6 worm cellular contexts compared by ENCODE assay signal in the genomic region with DNA sequence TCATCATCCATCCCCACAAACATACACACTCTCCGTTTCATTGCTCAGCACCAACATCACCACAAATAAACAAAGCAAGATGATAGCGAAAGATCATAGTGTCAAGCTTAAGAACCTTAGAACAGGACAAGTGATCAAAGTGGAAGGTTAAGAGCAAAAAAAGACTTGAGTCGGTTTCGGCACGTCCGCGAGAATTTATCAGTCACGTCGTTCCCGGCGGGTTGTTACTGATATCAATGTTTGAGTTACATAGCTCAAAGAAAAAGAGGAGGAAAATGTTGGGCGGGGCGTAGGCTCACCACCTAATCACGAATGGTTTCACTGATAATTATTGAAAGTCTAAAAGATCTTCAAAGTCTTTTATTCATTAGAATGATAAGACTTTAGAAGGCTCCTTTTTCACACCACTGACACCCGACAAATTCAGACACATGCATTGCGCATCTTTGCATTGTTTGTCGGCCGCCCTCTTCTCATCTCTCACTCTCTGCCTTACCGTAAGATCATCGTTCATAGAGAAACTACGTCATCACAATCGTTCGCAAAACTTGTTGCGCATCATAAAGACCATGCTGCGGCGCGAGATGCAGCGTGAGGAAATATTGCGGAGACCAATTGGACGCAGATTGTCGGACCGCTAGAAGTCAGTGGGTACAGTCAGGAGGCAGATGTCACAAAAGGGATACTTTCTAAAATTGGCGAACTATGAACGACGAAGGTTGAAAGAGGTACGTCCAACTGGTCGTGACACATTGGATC.
TF ChIP-seq lines count a peak whose summit lies in the region.

No protein-coding gene starts in this region.

TF ChIP-seq in whole organism, L1 larva, 84 proteins besides CTCF, POLR2A, EP300 and RAD21 (continued from another document and continues in another):
- TF ChIP-seq unc-62 (GFP tag; optimal IDR thresholded peaks at IDR 0.05; lab: Kevin White, UChicago), result no peak
- TF ChIP-seq nhr-76 (tag; optimal IDR thresholded peaks at IDR 0.05; lab: Kevin White, UChicago), result no peak
- peak; percentile 21 for TF ChIP-seq nhr-11 (tag; optimal IDR thresholded peaks at IDR 0.05; lab: Kevin White, UChicago)
- no peak for TF ChIP-seq sup-37 (GFP tag; optimal IDR thresholded peaks at IDR 0.05; lab: Kevin White, UChicago)
- TF ChIP-seq nhr-71 (tag; optimal IDR thresholded peaks at IDR 0.05; lab: Kevin White, UChicago), result peak; percentile 94
- no peak for TF ChIP-seq aly-2 (tag; optimal IDR thresholded peaks at IDR 0.05; lab: Kevin White, UChicago)
- TF ChIP-seq lin-35 (GFP tag; optimal IDR thresholded peaks at IDR 0.05; lab: Kevin White, UChicago), result peak in 1 of 2 experiments; percentile 79
- no peak for TF ChIP-seq pax-3 (tag; optimal IDR thresholded peaks at IDR 0.05; lab: Kevin White, UChicago)
- peak; percentile 96 for TF ChIP-seq lin-14 (GFP tag; optimal IDR thresholded peaks at IDR 0.05; lab: Kevin White, UChicago)
- peak; percentile 33 to 41 for TF ChIP-seq efl-1 (optimal IDR thresholded peaks at IDR 0.05; lab: Kevin White, UChicago)
- peak in 1 of 2 experiments; percentile 58 for TF ChIP-seq efl-1 (GFP tag; optimal IDR thresholded peaks at IDR 0.05 in 1 of 2; lab: Kevin White, UChicago)
- TF ChIP-seq unc-130 (tag; optimal IDR thresholded peaks at IDR 0.05; lab: Kevin White, UChicago), result peak; percentile 49
- TF ChIP-seq fkh-10 (GFP tag; optimal IDR thresholded peaks at IDR 0.05; lab: Kevin White, UChicago), result no peak
- TF ChIP-seq dpl-1 (GFP tag; optimal IDR thresholded peaks at IDR 0.05; lab: Kevin White, UChicago), result peak in 2 of 3 experiments; percentile 7 to 35
- TF ChIP-seq dsc-1 (tag; optimal IDR thresholded peaks at IDR 0.05; lab: Kevin White, UChicago), result no peak
- peak; percentile 89 for TF ChIP-seq tbx-2 (tag; optimal IDR thresholded peaks at IDR 0.05; lab: Kevin White, UChicago)
- peak; percentile 20 for TF ChIP-seq skn-1 (tag; optimal IDR thresholded peaks at IDR 0.05; lab: Kevin White, UChicago)
- TF ChIP-seq elt-2 (tag; optimal IDR thresholded peaks at IDR 0.05; lab: Kevin White, UChicago), result peak; percentile 26
- TF ChIP-seq lin-13 (GFP tag; optimal IDR thresholded peaks at IDR 0.05; lab: Kevin White, UChicago), result peak; percentile 58
- no peak for TF ChIP-seq ama-1 (optimal IDR thresholded peaks at IDR 0.05; lab: Kevin White, UChicago)

TF ChIP-seq in whole organism, L2 larva, 48 proteins besides CTCF, POLR2A, EP300 and RAD21 (continued from another document and continues in another):
- TF ChIP-seq mab-5 (tag; optimal IDR thresholded peaks at IDR 0.05; lab: Kevin White, UChicago), result no peak
- no peak for TF ChIP-seq R02D3.7 (tag; optimal IDR thresholded peaks at IDR 0.05; lab: Kevin White, UChicago)
- no peak for TF ChIP-seq elt-1 (tag; optimal IDR thresholded peaks at IDR 0.05; lab: Kevin White, UChicago)
- TF ChIP-seq ztf-11 (tag; optimal IDR thresholded peaks at IDR 0.05; lab: Kevin White, UChicago), result no peak
- TF ChIP-seq ceh-16 (tag; optimal IDR thresholded peaks at IDR 0.05; lab: Kevin White, UChicago), result peak; percentile 87
- TF ChIP-seq ZK546.5 (tag; optimal IDR thresholded peaks at IDR 0.05; lab: Kevin White, UChicago), result no peak
- peak; percentile 21 for TF ChIP-seq lin-13 (GFP tag; optimal IDR thresholded peaks at IDR 0.05; lab: Kevin White, UChicago)
- no peak for TF ChIP-seq peb-1 (tag; optimal IDR thresholded peaks at IDR 0.05; lab: Kevin White, UChicago)
- TF ChIP-seq F13H6.1 (tag; optimal IDR thresholded peaks at IDR 0.05; lab: Kevin White, UChicago), result peak; percentile 84
- TF ChIP-seq lin-11 (tag; optimal IDR thresholded peaks at IDR 0.05; lab: Kevin White, UChicago), result no peak
- TF ChIP-seq snpc-4 (tag; optimal IDR thresholded peaks at IDR 0.05; lab: Kevin White, UChicago), result peak; percentile 2
- TF ChIP-seq unc-39 (tag; optimal IDR thresholded peaks at IDR 0.05; lab: Kevin White, UChicago), result no peak
- no peak for TF ChIP-seq aly-2 (tag; optimal IDR thresholded peaks at IDR 0.05; lab: Kevin White, UChicago)
- no peak for TF ChIP-seq nhr-77 (tag; optimal IDR thresholded peaks at IDR 0.05; lab: Kevin White, UChicago)
- peak; percentile 98 for TF ChIP-seq sma-9 (GFP tag; optimal IDR thresholded peaks at IDR 0.05; lab: Kevin White, UChicago)
- TF ChIP-seq sma-9 (tag; optimal IDR thresholded peaks at IDR 0.05; lab: Kevin White, UChicago), result peak; percentile 89
- no peak for TF ChIP-seq lin-39 (tag; optimal IDR thresholded peaks at IDR 0.05; lab: Kevin White, UChicago)
- TF ChIP-seq blmp-1 (tag; optimal IDR thresholded peaks at IDR 0.05; lab: Kevin White, UChicago; ENCODE audit: insufficient read depth), result peak; percentile 88
- no peak for TF ChIP-seq ztf-1 (GFP tag; conservative IDR thresholded peaks at IDR 0.05; lab: Robert Waterston, UW)
- peak; percentile 79 for TF ChIP-seq nhr-129 (tag; optimal IDR thresholded peaks at IDR 0.05; lab: Kevin White, UChicago)
- TF ChIP-seq ama-1 (optimal IDR thresholded peaks at IDR 0.05; lab: Kevin White, UChicago), result no peak
- no peak for TF ChIP-seq elt-3 (tag; optimal IDR thresholded peaks at IDR 0.05; lab: Kevin White, UChicago)

TF ChIP-seq in whole organism, L3 larva, 47 proteins besides CTCF, POLR2A, EP300 and RAD21 (continued from another document and continues in another):
- TF ChIP-seq mdl-1 (tag; optimal IDR thresholded peaks at IDR 0.05; lab: Kevin White, UChicago) (peak; percentile 74), lin-39 (tag; optimal IDR thresholded peaks at IDR 0.05; lab: Kevin White, UChicago) (no peak), daf-12 (tag; optimal IDR thresholded peaks at IDR 0.05; lab: Kevin White, UChicago) (no peak), nhr-43 (tag; optimal IDR thresholded peaks at IDR 0.05; lab: Kevin White, UChicago; ENCODE audit: poor library complexity, severe bottlenecking) (peak; percentile 99), elt-3 (tag; optimal IDR thresholded peaks at IDR 0.05; lab: Kevin White, UChicago) (peak in 2 of 3 experiments; percentile 77 to 90), lsy-12 (tag; optimal IDR thresholded peaks at IDR 0.05; lab: Kevin White, UChicago) (peak; percentile 81), ama-1 (optimal IDR thresholded peaks at IDR 0.05; lab: Kevin White, UChicago) (peak; percentile 39), fkh-2 (tag; optimal IDR thresholded peaks at IDR 0.05; lab: Kevin White, UChicago) (no peak), pqm-1 (tag; optimal IDR thresholded peaks at IDR 0.05; lab: Kevin White, UChicago) (no peak), nhr-77 (tag; optimal IDR thresholded peaks at IDR 0.05; lab: Kevin White, UChicago) (no peak), ceh-9 (tag; optimal IDR thresholded peaks at IDR 0.05; lab: Kevin White, UChicago) (no peak), unc-62 (GFP tag; optimal IDR thresholded peaks at IDR 0.05; lab: Kevin White, UChicago) (peak; percentile 91), zag-1 (tag; optimal IDR thresholded peaks at IDR 0.05; lab: Kevin White, UChicago) (no peak), egl-27 (tag; optimal IDR thresholded peaks at IDR 0.05; lab: Kevin White, UChicago) (no peak), unc-39 (tag; optimal IDR thresholded peaks at IDR 0.05; lab: Kevin White, UChicago) (no peak), nhr-76 (tag; optimal IDR thresholded peaks at IDR 0.05; lab: Kevin White, UChicago) (peak; percentile 46), elt-2 (tag; optimal IDR thresholded peaks at IDR 0.05; lab: Kevin White, UChicago) (peak; percentile 74), mml-1 (tag; optimal IDR thresholded peaks at IDR 0.05; lab: Kevin White, UChicago) (no peak), ceh-16 (tag; optimal IDR thresholded peaks at IDR 0.05; lab: Kevin White, UChicago) (no peak), ZK546.5 (tag; optimal IDR thresholded peaks at IDR 0.05; lab: Kevin White, UChicago) (no peak), elt-1 (tag; optimal IDR thresholded peaks at IDR 0.05; lab: Kevin White, UChicago) (peak; percentile 47), fos-1 (tag; optimal IDR thresholded peaks at IDR 0.05; lab: Kevin White, UChicago) (no peak)

TF ChIP-seq in whole organism, L4 larva, 104 proteins besides CTCF, POLR2A, EP300 and RAD21 (continued from another document and continues in another):
- TF ChIP-seq ZK546.5 (tag; optimal IDR thresholded peaks at IDR 0.05; lab: Kevin White, UChicago) (no peak), nhr-10 (tag; optimal IDR thresholded peaks at IDR 0.05; lab: Kevin White, UChicago) (peak; percentile 85), daf-19 (GFP tag; conservative IDR thresholded peaks at IDR 0.05; lab: Robert Waterston, UW) (no peak), mes-2 (tag; optimal IDR thresholded peaks at IDR 0.05; lab: Kevin White, UChicago; ENCODE audit: poor library complexity, severe bottlenecking) (peak; percentile 10), F44E2.7 (GFP tag; IDR thresholded peaks at IDR 0.05; lab: Robert Waterston, UW) (no peak), nhr-77 (tag; optimal IDR thresholded peaks at IDR 0.05; lab: Kevin White, UChicago) (peak; percentile 24), attf-4 (tag; optimal IDR thresholded peaks at IDR 0.05; lab: Kevin White, UChicago) (no peak), unc-130 (GFP tag; optimal IDR thresholded peaks at IDR 0.05; lab: Kevin White, UChicago) (no peak), T20F7.1 (GFP tag; optimal IDR thresholded peaks at IDR 0.05; lab: Kevin White, UChicago) (no peak), mdt-29 (GFP tag; IDR thresholded peaks at IDR 0.05; lab: Robert Waterston, UW) (0 out of 2 replicates have a peak, but pooled peaks have one; percentile 38), spr-3 (GFP tag; optimal IDR thresholded peaks at IDR 0.05; lab: Kevin White, UChicago) (no peak), T26A8.4 (GFP tag; IDR thresholded peaks at IDR 0.05; lab: Robert Waterston, UW) (peak; percentile 41; the same call in 1 of the 2 replicates), daf-12 (tag; optimal IDR thresholded peaks at IDR 0.05; lab: Kevin White, UChicago) (no peak), ceh-62 (tag; optimal IDR thresholded peaks at IDR 0.05; lab: Kevin White, UChicago) (no peak), pha-4 (GFP tag; IDR thresholded peaks at IDR 0.05; lab: Robert Waterston, UW) (no peak), pha-4 (tag; optimal IDR thresholded peaks at IDR 0.05; lab: Kevin White, UChicago) (no peak), tag-97 (GFP tag; IDR thresholded peaks at IDR 0.05; lab: Robert Waterston, UW) (no peak), unc-39 (tag; optimal IDR thresholded peaks at IDR 0.05; lab: Kevin White, UChicago) (no peak), daf-8 (GFP tag; IDR thresholded peaks at IDR 0.05; lab: Robert Waterston, UW) (no peak), gei-8 (GFP tag; optimal IDR thresholded peaks at IDR 0.05; lab: Kevin White, UChicago) (no peak), nhr-11 (tag; optimal IDR thresholded peaks at IDR 0.05; lab: Kevin White, UChicago) (peak; percentile 22), zag-1 (tag; optimal IDR thresholded peaks at IDR 0.05; lab: Kevin White, UChicago) (peak; percentile 16)

TF ChIP-seq in whole organism, mixed stage, embryonic, 35 proteins besides CTCF, POLR2A, EP300 and RAD21 (continued from another document):
- TF ChIP-seq M03D4.4 (tag; optimal IDR thresholded peaks at IDR 0.05; lab: Kevin White, UChicago), result no peak
- no peak for TF ChIP-seq ces-1 (GFP tag; optimal IDR thresholded peaks at IDR 0.05; lab: Kevin White, UChicago)
- no peak for TF ChIP-seq mep-1 (tag; optimal IDR thresholded peaks at IDR 0.05; lab: Kevin White, UChicago)
- TF ChIP-seq ham-2 (GFP tag; optimal IDR thresholded peaks at IDR 0.05; lab: Kevin White, UChicago), result peak; percentile 58
- no peak for TF ChIP-seq sem-2 (GFP tag; optimal IDR thresholded peaks at IDR 0.05; lab: Kevin White, UChicago)
- TF ChIP-seq blmp-1 (tag; optimal IDR thresholded peaks at IDR 0.05; lab: Kevin White, UChicago), result peak; percentile 70
- peak; percentile 77 for TF ChIP-seq elt-3 (tag; optimal IDR thresholded peaks at IDR 0.05; lab: Kevin White, UChicago)
- peak; percentile 74 for TF ChIP-seq nhr-237 (tag; optimal IDR thresholded peaks at IDR 0.05; lab: Kevin White, UChicago)
- no peak for TF ChIP-seq hlh-1 (tag; optimal IDR thresholded peaks at IDR 0.05; lab: Kevin White, UChicago)
- peak; percentile 22 for TF ChIP-seq lsy-2 (tag; optimal IDR thresholded peaks at IDR 0.05; lab: Kevin White, UChicago)
- TF ChIP-seq nhr-76 (tag; optimal IDR thresholded peaks at IDR 0.05; lab: Kevin White, UChicago), result no peak
- TF ChIP-seq elt-1 (tag; optimal IDR thresholded peaks at IDR 0.05; lab: Kevin White, UChicago; ENCODE audit: borderline replicate concordance, insufficient read depth), result no peak

TF ChIP-seq in whole organism, young adult, 124 proteins besides CTCF, POLR2A, EP300 and RAD21 (continued from another document and continues in another):
- no peak for TF ChIP-seq hmg-20 (GFP tag; IDR thresholded peaks at IDR 0.05; lab: Robert Waterston, UW)
- no peak for TF ChIP-seq B0035.1 (tag; optimal IDR thresholded peaks at IDR 0.05; lab: Kevin White, UChicago)
- no peak for TF ChIP-seq egl-18 (GFP tag; IDR thresholded peaks at IDR 0.05; lab: Robert Waterston, UW)
- TF ChIP-seq F39B2.1 (GFP tag; IDR thresholded peaks at IDR 0.05; lab: Robert Waterston, UW), result no peak
- TF ChIP-seq hlh-26 (GFP tag; conservative IDR thresholded peaks at IDR 0.05; lab: Robert Waterston, UW), result no peak
- no peak for TF ChIP-seq ztf-28 (GFP tag; IDR thresholded peaks at IDR 0.05; lab: Robert Waterston, UW)
- no peak for TF ChIP-seq F55B11.4 (tag; optimal IDR thresholded peaks at IDR 0.05; lab: Kevin White, UChicago; ENCODE audit: borderline replicate concordance, insufficient read depth)
- no peak for TF ChIP-seq T07F8.4 (tag; optimal IDR thresholded peaks at IDR 0.05; lab: Kevin White, UChicago)
- no peak for TF ChIP-seq Y79H2A.3 (GFP tag; conservative IDR thresholded peaks at IDR 0.05; lab: Robert Waterston, UW)
- TF ChIP-seq zim-3 (tag; optimal IDR thresholded peaks at IDR 0.05; lab: Kevin White, UChicago), result no peak
- peak; percentile 22; the same call in 1 of the 2 replicates for TF ChIP-seq hmg-1.2 (GFP tag; IDR thresholded peaks at IDR 0.05; lab: Robert Waterston, UW)
- TF ChIP-seq unc-130 (GFP tag; optimal IDR thresholded peaks at IDR 0.05; lab: Kevin White, UChicago), result no peak
- TF ChIP-seq B0336.3 (GFP tag; IDR thresholded peaks at IDR 0.05; lab: Robert Waterston, UW), result peak; percentile 32; the same call in 1 of the 2 replicates
- TF ChIP-seq mxl-1 (tag; optimal IDR thresholded peaks at IDR 0.05; lab: Kevin White, UChicago), result no peak
- no peak for TF ChIP-seq D2030.7 (GFP tag; IDR thresholded peaks at IDR 0.05; lab: Robert Waterston, UW)
- TF ChIP-seq Y53G8AR.9 (GFP tag; conservative IDR thresholded peaks at IDR 0.05; lab: Robert Waterston, UW), result 0 out of 2 replicates have a peak, but pooled peaks have one; percentile 20
- TF ChIP-seq Y53F4B.3 (GFP tag; IDR thresholded peaks at IDR 0.05; lab: Robert Waterston, UW), result no peak
- TF ChIP-seq Y56A3A.18 (GFP tag; IDR thresholded peaks at IDR 0.05; lab: Robert Waterston, UW), result no peak
- no peak for TF ChIP-seq him-1 (tag; optimal IDR thresholded peaks at IDR 0.05; lab: Kevin White, UChicago)
- TF ChIP-seq lir-1 (GFP tag; conservative IDR thresholded peaks at IDR 0.05; lab: Robert Waterston, UW), result no peak
- TF ChIP-seq C06A6.2 (GFP tag; conservative IDR thresholded peaks at IDR 0.05; lab: Robert Waterston, UW), result peak; percentile 79
- no peak for TF ChIP-seq F10E7.11 (tag; optimal IDR thresholded peaks at IDR 0.05; lab: Kevin White, UChicago)
- peak; percentile 27 for TF ChIP-seq nhr-80 (tag; optimal IDR thresholded peaks at IDR 0.05; lab: Kevin White, UChicago)
- no peak for TF ChIP-seq nhr-179 (tag; optimal IDR thresholded peaks at IDR 0.05; lab: Kevin White, UChicago)
- TF ChIP-seq ZK185.1 (tag; optimal IDR thresholded peaks at IDR 0.05; lab: Kevin White, UChicago; ENCODE audit: poor library complexity, severe bottlenecking), result no peak
- TF ChIP-seq dox-1 (GFP tag; IDR thresholded peaks at IDR 0.05; lab: Robert Waterston, UW), result no peak
- no peak for TF ChIP-seq egl-44 (GFP tag; IDR thresholded peaks at IDR 0.05; lab: Robert Waterston, UW)
- peak; percentile 82 for TF ChIP-seq lin-40 (tag; optimal IDR thresholded peaks at IDR 0.05; lab: Kevin White, UChicago)
- TF ChIP-seq madf-8 (GFP tag; conservative IDR thresholded peaks at IDR 0.05; lab: Robert Waterston, UW), result no peak
- no peak for TF ChIP-seq B0019.2 (GFP tag; conservative IDR thresholded peaks at IDR 0.05; lab: Robert Waterston, UW)
- no peak for TF ChIP-seq hrde-1 (tag; optimal IDR thresholded peaks at IDR 0.05; lab: Kevin White, UChicago; ENCODE audit: borderline replicate concordance)
- no peak for TF ChIP-seq sea-2 (GFP tag; IDR thresholded peaks at IDR 0.05; lab: Robert Waterston, UW)
- TF ChIP-seq attf-6 (GFP tag; IDR thresholded peaks at IDR 0.05; lab: Robert Waterston, UW), result no peak
- TF ChIP-seq snpc-1.1 (tag; optimal IDR thresholded peaks at IDR 0.05; lab: Kevin White, UChicago; ENCODE audit: insufficient read depth), result no peak
- no peak for TF ChIP-seq xnd-1 (tag; optimal IDR thresholded peaks at IDR 0.05; lab: Kevin White, UChicago)
- peak; percentile 60 for TF ChIP-seq F22D6.2 (tag; optimal IDR thresholded peaks at IDR 0.05; lab: Kevin White, UChicago)
- TF ChIP-seq aptf-3 (GFP tag; IDR thresholded peaks at IDR 0.05; lab: Robert Waterston, UW), result no peak
